Fruit fly (Drosophila melanogaster) whole organism, prepupa: ENCODE data around the gene Hand.

Source experiments
- CG11294 ChIP-seq: fragments of 200-800 bp; sonication (Bioruptor generic); IDR thresholded peaks from 2 replicates; pipeline ENCODE4 v1.3.6; 2022; ENCODE audit warnings: missing biosample characterization, missing genetic modification characterization
- CG3032 ChIP-seq: fragments of 200-800 bp; optimal IDR thresholded peaks from 2 replicates; lab custom pipeline; 2019; ENCODE audit warnings: missing biosample characterization, mild to moderate bottlenecking, missing genetic modification characterization, moderate library complexity
- CG31627 ChIP-seq: fragments of 200-800 bp; sonication (Bioruptor generic); optimal IDR thresholded peaks from 3 replicates; lab custom pipeline; 2016; ENCODE audit warnings: missing biosample characterization, missing genetic modification characterization
- CG3919 ChIP-seq: fragments of 200-800 bp; sonication (Bioruptor generic); optimal IDR thresholded peaks from 3 replicates; lab custom pipeline; 2016; ENCODE audit warnings: missing biosample characterization, missing genetic modification characterization
- CG6276 ChIP-seq: fragments of 200-800 bp; sonication (Bioruptor generic); optimal IDR thresholded peaks from 2 replicates; lab custom pipeline; 2017; ENCODE audit warnings: missing biosample characterization, mild to moderate bottlenecking, missing genetic modification characterization
- CG6792 ChIP-seq: fragments of 200-800 bp; sonication (Bioruptor generic); optimal IDR thresholded peaks from 3 replicates; lab custom pipeline; 2016; ENCODE audit warnings: missing biosample characterization, missing genetic modification characterization
- CG6854 ChIP-seq: fragments of 200-800 bp; sonication (Bioruptor generic); optimal IDR thresholded peaks from 2 replicates; lab custom pipeline; 2017; ENCODE audit warnings: missing biosample characterization, mild to moderate bottlenecking, missing genetic modification characterization
- CG7368 ChIP-seq: fragments of 200-800 bp; sonication (Bioruptor generic); optimal IDR thresholded peaks from 3 replicates; lab custom pipeline; 2016; ENCODE audit warnings: missing biosample characterization, missing genetic modification characterization
- CG8119 ChIP-seq: fragments of 200-800 bp; sonication (Bioruptor generic); IDR thresholded peaks from 3 replicates; pipeline ENCODE4 v1.3.6; 2022; ENCODE audit warnings: missing biosample characterization, missing genetic modification characterization
- CG8319 ChIP-seq: fragments of 200-800 bp; sonication (Bioruptor generic); optimal IDR thresholded peaks from 3 replicates; lab custom pipeline; 2016; ENCODE audit warnings: missing biosample characterization, missing genetic modification characterization
- CG8632 ChIP-seq: fragments of 200-800 bp; sonication (Bioruptor generic); optimal IDR thresholded peaks from 3 replicates; lab custom pipeline; 2016; ENCODE audit warnings: missing biosample characterization, missing genetic modification characterization
- Eip78C ChIP-seq: fragments of 200-800 bp; sonication (Bioruptor generic); peaks from one replicate; lab custom pipeline; 2016; ENCODE audit warnings: missing biosample characterization, missing genetic modification characterization
- Gug ChIP-seq: fragments of 200-800 bp; sonication (Bioruptor generic); IDR thresholded peaks from 2 replicates; pipeline ENCODE4 v1.3.6; 2022; ENCODE audit warnings: missing biosample characterization, missing genetic modification characterization
- Hr38 ChIP-seq: sonication (Bioruptor generic); optimal IDR thresholded peaks from 2 replicates; lab custom pipeline; 2016; ENCODE audit warnings: missing biosample characterization, missing genetic modification characterization
- Sox102F ChIP-seq: fragments of 200-800 bp; sonication (Bioruptor generic); optimal IDR thresholded peaks from 2 replicates; lab custom pipeline; 2016; ENCODE audit warnings: missing biosample characterization, mild to moderate bottlenecking, missing genetic modification characterization
- dsx ChIP-seq: fragments of 200-800 bp; optimal IDR thresholded peaks from 3 replicates; lab custom pipeline; 2019; ENCODE audit warnings: missing biosample characterization, mild to moderate bottlenecking, missing genetic modification characterization, moderate library complexity; ENCODE audit not compliant: poor library complexity, severe bottlenecking
- eg ChIP-seq: fragments of 200-800 bp; sonication (Bioruptor generic); IDR thresholded peaks from 3 replicates; pipeline ENCODE4 v1.3.6; 2022; ENCODE audit warnings: missing biosample characterization, missing genetic modification characterization
- esn ChIP-seq: fragments of 200-800 bp; sonication (Bioruptor generic); optimal IDR thresholded peaks from 2 replicates; lab custom pipeline; 2016; ENCODE audit warnings: missing biosample characterization, mild to moderate bottlenecking, missing genetic modification characterization, moderate library complexity
- fd59A ChIP-seq: fragments of 200-800 bp; sonication (Bioruptor generic); optimal IDR thresholded peaks from 2 replicates; lab custom pipeline; 2017; ENCODE audit warnings: missing biosample characterization, mild to moderate bottlenecking, missing genetic modification characterization, missing genetic modification reagents
- fd85E ChIP-seq: fragments of 200-800 bp; sonication (Bioruptor generic); optimal IDR thresholded peaks from 3 replicates; lab custom pipeline; 2016; ENCODE audit warnings: missing biosample characterization, missing genetic modification characterization
- fkh ChIP-seq: fragments of 200-800 bp; sonication (Bioruptor generic); optimal IDR thresholded peaks from 3 replicates; lab custom pipeline; 2017; ENCODE audit warnings: missing biosample characterization, mild to moderate bottlenecking, missing genetic modification characterization, moderate library complexity
- lz ChIP-seq: fragments of 200-800 bp; sonication (Bioruptor generic); optimal IDR thresholded peaks from 3 replicates; lab custom pipeline; 2016; ENCODE audit warnings: missing biosample characterization, missing genetic modification characterization
- net ChIP-seq: fragments of 200-800 bp; sonication (Bioruptor generic); optimal IDR thresholded peaks from 3 replicates; lab custom pipeline; 2016; ENCODE audit warnings: missing biosample characterization, missing genetic modification characterization
- salr ChIP-seq, 2 experiments: fragments of 200-800 bp; sonication (Bioruptor generic); optimal IDR thresholded peaks; 3 replicates each; lab custom pipeline; 2016 to 2018; ENCODE audit warnings: missing biosample characterization in 2 of 2, missing genetic modification characterization in 2 of 2, mild to moderate bottlenecking in 1 of 2
- ss ChIP-seq, 2 experiments: fragments of 200-800 bp; sonication (Bioruptor generic); optimal IDR thresholded peaks; 2 replicates in 1 of 2; 3 replicates in 1 of 2; lab custom pipeline; 2017 to 2018; ENCODE audit warnings: mild to moderate bottlenecking in 2 of 2, missing biosample characterization in 2 of 2, missing genetic modification characterization in 2 of 2, moderate library complexity in 1 of 2
- vri ChIP-seq: fragments of 200-800 bp; sonication (Bioruptor generic); optimal IDR thresholded peaks from 3 replicates; lab custom pipeline; 2016; ENCODE audit warnings: missing biosample characterization, mild to moderate bottlenecking, missing genetic modification characterization

Hand gene

DNA sequence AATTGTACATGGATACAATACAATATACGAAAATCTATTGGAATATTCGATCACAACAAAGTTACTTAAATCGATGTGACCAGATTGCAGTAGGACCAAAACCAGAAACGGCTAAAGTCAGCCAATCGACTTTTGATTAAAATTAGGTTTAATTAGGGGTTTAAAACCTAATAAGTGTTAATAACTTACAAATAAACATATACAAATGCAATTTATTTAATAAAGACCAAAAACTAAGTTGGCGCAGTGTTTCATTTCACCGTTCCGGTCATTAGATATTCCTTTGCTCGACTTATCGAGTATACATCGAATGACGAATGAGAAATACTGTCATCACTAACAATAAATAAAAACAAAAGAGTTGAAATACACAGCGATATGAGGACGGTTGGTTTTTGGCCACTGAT lies 44.7 kb downstream of the Hand start, which contains the start of the genes bsk and CG31717:
bsk (minus strand) TSS at position 61 of the 407 bp plus-strand sequence.
CG31717 (plus strand) TSS at position 297 of the 407 bp plus-strand sequence.
- TF ChIP-seq Eip78C (GFP tag; lab: Kevin White, UChicago), result peak; percentile 79
- peak; percentile 10 for TF ChIP-seq lz (GFP tag; lab: Kevin White, UChicago)
- peak; percentile 97 for TF ChIP-seq dsx (GFP tag; lab: Kevin White, UChicago)
- TF ChIP-seq CG3919 (GFP tag; lab: Kevin White, UChicago), result no peak
- peak; percentile 36 for TF ChIP-seq fkh
- peak; percentile 6 for TF ChIP-seq esn (GFP tag; lab: Kevin White, UChicago)
- no peak for TF ChIP-seq salr (GFP tag; optimal IDR thresholded peaks at IDR 0.05; lab: Kevin White, UChicago)
- TF ChIP-seq, all 60 proteins: peak for 5

DNA sequence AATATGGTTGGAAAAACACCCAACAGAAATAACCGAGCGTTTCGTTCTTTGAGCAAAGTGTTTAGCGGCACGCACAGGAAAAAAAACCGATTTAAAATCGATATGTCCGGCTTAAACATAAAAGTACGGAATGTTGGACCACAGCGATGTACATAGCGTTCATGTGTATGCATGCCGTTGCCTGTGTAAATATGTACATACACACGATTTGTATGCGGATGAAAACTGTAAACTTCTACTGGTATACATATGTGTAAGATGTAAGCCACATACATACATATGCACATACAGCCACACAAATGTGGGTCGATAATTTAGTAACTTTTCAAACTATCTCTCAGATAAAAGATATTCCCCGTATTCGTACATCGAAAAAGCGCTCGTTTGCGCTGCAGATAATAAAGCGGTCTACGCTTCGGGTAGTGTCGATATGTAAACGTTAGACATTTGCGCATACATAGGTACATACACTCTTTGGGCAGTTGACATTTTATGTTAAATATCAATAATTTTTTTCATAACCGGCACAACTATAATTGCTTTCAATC lies 45.5 kb downstream of the Hand start:
- no peak for TF ChIP-seq CG3032 (tag; lab: Kevin White, UChicago)
- peak; percentile 94 for TF ChIP-seq fkh

DNA sequence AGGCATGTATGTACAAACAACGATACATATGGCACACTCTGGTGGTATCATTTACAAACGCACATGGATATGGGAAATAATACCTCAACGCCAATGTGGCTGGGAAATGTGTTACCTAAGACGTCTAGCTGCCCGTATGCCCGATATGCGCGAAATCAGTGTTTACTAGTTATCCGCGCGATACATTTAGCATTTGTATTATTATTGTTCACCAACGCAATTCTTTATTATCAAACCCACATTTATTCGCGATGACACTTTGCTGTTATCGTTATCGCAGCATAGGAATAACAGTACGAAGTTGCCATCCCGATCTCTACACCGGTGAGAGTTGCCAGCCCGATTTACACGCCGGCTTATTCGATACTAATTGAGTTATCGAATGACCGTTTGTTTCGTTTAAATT lies 48.4 kb downstream of the Hand start, which contains the start of gene chico:
chico (minus strand) TSS at position 294 of the 406 bp plus-strand sequence.
- TF ChIP-seq CG8632 (GFP tag; lab: Kevin White, UChicago) (no peak), fd85E (no peak), net (GFP tag; lab: Kevin White, UChicago) (no peak), vri (GFP tag; lab: Kevin White, UChicago) (no peak), Sox102F (no peak), CG8319 (GFP tag; lab: Kevin White, UChicago) (no peak), CG6854 (GFP tag; lab: Kevin White, UChicago) (no peak), Gug (no peak), fd59A (GFP tag; lab: Kevin White, UChicago) (no peak), CG6276 (GFP tag; lab: Kevin White, UChicago) (no peak), CG6792 (GFP tag; lab: Kevin White, UChicago) (no peak), CG8119 (GFP tag; lab: Robert Waterston, UW) (no peak), Eip78C (GFP tag; lab: Kevin White, UChicago) (no peak), CG31627 (GFP tag; lab: Kevin White, UChicago) (no peak), Hr38 (no peak), CG7368 (GFP tag; lab: Kevin White, UChicago) (no peak), CG11294 (no peak), ss (GFP tag; optimal IDR thresholded peaks at IDR 0.05; lab: Kevin White, UChicago) (no peak), eg (GFP tag; lab: Robert Waterston, UW) (no peak)
- TF ChIP-seq, all 60 proteins: peak for 0
